Worm (Caenorhabditis elegans) whole organism, L2 larva: ENCODE results near the gene crn-5.

Experiments
- aly-2 ChIP-seq: fragments of 150-350 bp; optimal IDR thresholded peaks from 2 replicates; lab custom pipeline; 2014; ENCODE audit warnings: missing biosample characterization, missing genetic modification characterization
- dmd-4 ChIP-seq: sonication (generic microtip); optimal IDR thresholded peaks from 2 replicates; lab custom pipeline; 2017; ENCODE audit warnings: missing biosample characterization, missing genetic modification characterization
- elt-3 ChIP-seq: sonication (generic microtip); optimal IDR thresholded peaks from 2 replicates; lab custom pipeline; 2017; ENCODE audit warnings: missing biosample characterization, missing genetic modification characterization
- mbf-1 ChIP-seq: sonication (generic microtip); optimal IDR thresholded peaks from 2 replicates; lab custom pipeline; 2017; ENCODE audit warnings: missing biosample characterization, missing genetic modification characterization
- unc-39 ChIP-seq: fragments of 150-350 bp; optimal IDR thresholded peaks from 2 replicates; lab custom pipeline; 2014; ENCODE audit warnings: missing biosample characterization, missing genetic modification characterization

DNA sequence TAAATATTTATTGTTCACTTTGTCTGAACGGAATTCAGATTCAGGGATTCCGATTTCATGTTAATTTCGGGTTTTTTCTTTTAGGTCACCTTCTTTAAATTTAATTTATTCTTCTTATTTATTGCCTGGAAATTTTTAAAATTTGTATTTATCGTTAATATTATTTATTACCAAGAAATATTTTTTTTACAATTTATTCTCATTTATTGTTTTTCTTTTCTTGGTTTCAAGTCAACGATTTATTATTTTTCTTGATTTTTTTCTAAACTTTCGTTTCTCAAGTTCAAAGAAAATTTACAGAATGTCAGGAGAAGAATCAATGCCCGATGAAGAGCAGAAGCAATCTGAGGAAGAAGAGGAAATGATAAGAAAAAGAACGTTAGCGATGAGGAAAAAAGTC is 4.8 kb upstream of the crn-5 start, which contains the start of gene crn-3:
- no peak for TF ChIP-seq dmd-4 (tag; lab: Kevin White, UChicago)
- no peak for TF ChIP-seq aly-2
- no peak for TF ChIP-seq elt-3 (tag; lab: Kevin White, UChicago)
- no peak for TF ChIP-seq mbf-1 (tag; lab: Kevin White, UChicago)
- TF ChIP-seq unc-39 (tag; lab: Kevin White, UChicago), result no peak
